Worm (Caenorhabditis elegans) whole organism, mixed stage, embryonic: ENCODE data around the gene Y69A2AR.23.

Experiments used
- M03D4.4 ChIP-seq: sonication (generic microtip); optimal IDR thresholded peaks from 2 replicates; lab custom pipeline; 2017; ENCODE audit warnings: mild to moderate bottlenecking, missing genetic modification characterization, missing compliant biosample characterization
- blmp-1 ChIP-seq: fragments of 150-350 bp; optimal IDR thresholded peaks from 2 replicates; lab custom pipeline; 2014; ENCODE audit warnings: missing biosample characterization, missing genetic modification characterization
- ceh-39 ChIP-seq: fragments of 150-350 bp; optimal IDR thresholded peaks from 2 replicates; lab custom pipeline; 2014; ENCODE audit warnings: missing biosample characterization, missing genetic modification characterization
- ceh-43 ChIP-seq: fragments of 200-800 bp; sonication (Bioruptor generic); optimal IDR thresholded peaks from 2 replicates; lab custom pipeline; 2018; ENCODE audit warnings: mild to moderate bottlenecking, missing genetic modification characterization, moderate library complexity, missing compliant biosample characterization
- ceh-83 ChIP-seq: fragments of 200-800 bp; sonication (Bioruptor generic); optimal IDR thresholded peaks from 2 replicates; lab custom pipeline; 2018; ENCODE audit warnings: mild to moderate bottlenecking, missing genetic modification characterization, missing compliant biosample characterization
- ces-1 ChIP-seq: fragments of 150-350 bp; optimal IDR thresholded peaks from 2 replicates; lab custom pipeline; 2014; ENCODE audit warnings: missing biosample characterization, missing genetic modification reagents, missing genetic modification characterization
- cnd-1 ChIP-seq: fragments of 200-800 bp; sonication (Bioruptor generic); optimal IDR thresholded peaks from 2 replicates; lab custom pipeline; 2018; ENCODE audit warnings: mild to moderate bottlenecking, missing genetic modification characterization, missing compliant biosample characterization
- elt-1 ChIP-seq: sonication (generic microtip); optimal IDR thresholded peaks from 2 replicates; lab custom pipeline; 2017; ENCODE audit warnings: missing genetic modification characterization, mild to moderate bottlenecking, missing compliant biosample characterization, antibody characterized with exemption, moderate library complexity, borderline replicate concordance; ENCODE audit not compliant: insufficient read depth
- elt-3 ChIP-seq: fragments of 150-350 bp; optimal IDR thresholded peaks from 2 replicates; lab custom pipeline; 2014; ENCODE audit warnings: missing biosample characterization, missing genetic modification characterization
- flh-1 ChIP-seq: fragments of 200-800 bp; sonication (Bioruptor generic); optimal IDR thresholded peaks from 2 replicates; lab custom pipeline; 2018; ENCODE audit warnings: mild to moderate bottlenecking, missing genetic modification characterization, moderate library complexity, missing compliant biosample characterization
- ham-2 ChIP-seq: fragments of 200-800 bp; sonication (Bioruptor generic); optimal IDR thresholded peaks from 2 replicates; lab custom pipeline; 2018; ENCODE audit warnings: mild to moderate bottlenecking, missing genetic modification characterization, missing compliant biosample characterization
- hlh-1 ChIP-seq: fragments of 150-350 bp; optimal IDR thresholded peaks from 2 replicates; lab custom pipeline; 2014; ENCODE audit warnings: missing biosample characterization, missing genetic modification reagents, missing genetic modification characterization
- lin-13 ChIP-seq: fragments of 150-350 bp; optimal IDR thresholded peaks from 2 replicates; lab custom pipeline; 2014; ENCODE audit warnings: missing biosample characterization, missing genetic modification characterization
- lin-32 ChIP-seq: fragments of 200-800 bp; sonication (Bioruptor generic); optimal IDR thresholded peaks from 2 replicates; lab custom pipeline; 2018; ENCODE audit warnings: mild to moderate bottlenecking, missing genetic modification characterization, missing compliant biosample characterization
- lsy-2 ChIP-seq: fragments of 150-350 bp; optimal IDR thresholded peaks from 2 replicates; lab custom pipeline; 2014; ENCODE audit warnings: missing biosample characterization, missing genetic modification characterization
- mab-5 ChIP-seq: fragments of 150-350 bp; optimal IDR thresholded peaks from 2 replicates; lab custom pipeline; 2014; ENCODE audit warnings: missing biosample characterization, missing genetic modification characterization
- mep-1 ChIP-seq: fragments of 150-350 bp; optimal IDR thresholded peaks from 2 replicates; lab custom pipeline; 2017; ENCODE audit warnings: missing biosample characterization, missing genetic modification reagents, missing genetic modification characterization, inconsistent platforms
- mls-2 ChIP-seq: sonication (generic microtip); optimal IDR thresholded peaks from 2 replicates; lab custom pipeline; 2016; ENCODE audit warnings: mild to moderate bottlenecking, missing genetic modification characterization, moderate library complexity, missing compliant biosample characterization
- nhr-12 ChIP-seq: fragments of 150-350 bp; optimal IDR thresholded peaks from 2 replicates; lab custom pipeline; 2014; ENCODE audit warnings: missing biosample characterization, missing genetic modification characterization
- nhr-237 ChIP-seq: fragments of 150-350 bp; optimal IDR thresholded peaks from 2 replicates; lab custom pipeline; 2014; ENCODE audit warnings: missing biosample characterization, missing genetic modification characterization
- nhr-28 ChIP-seq: fragments of 150-350 bp; optimal IDR thresholded peaks from 2 replicates; lab custom pipeline; 2014; ENCODE audit warnings: missing biosample characterization, missing genetic modification characterization
- nhr-76 ChIP-seq: sonication (generic microtip); optimal IDR thresholded peaks from 2 replicates; lab custom pipeline; 2017; ENCODE audit warnings: missing biosample characterization, missing genetic modification characterization
- pha-4 ChIP-seq: fragments of 150-350 bp; optimal IDR thresholded peaks from 2 replicates; lab custom pipeline; 2018; ENCODE audit warnings: missing biosample characterization, missing genetic modification reagents, missing genetic modification characterization
- sem-2 ChIP-seq: fragments of 200-800 bp; sonication (Bioruptor generic); optimal IDR thresholded peaks from 2 replicates; lab custom pipeline; 2018; ENCODE audit warnings: mild to moderate bottlenecking, missing genetic modification characterization, missing compliant biosample characterization
- snpc-4 ChIP-seq: fragments of 150-350 bp; optimal IDR thresholded peaks from 2 replicates; lab custom pipeline; 2014; ENCODE audit warnings: missing biosample characterization, missing genetic modification characterization
- sptf-1 ChIP-seq: sonication (generic microtip); optimal IDR thresholded peaks from 2 replicates; lab custom pipeline; 2017; ENCODE audit warnings: mild to moderate bottlenecking, missing genetic modification characterization, moderate library complexity, missing compliant biosample characterization
- tbx-8 ChIP-seq: fragments of 200-800 bp; sonication (Bioruptor generic); optimal IDR thresholded peaks from 2 replicates; lab custom pipeline; 2018; ENCODE audit warnings: mild to moderate bottlenecking, missing genetic modification characterization, moderate library complexity, missing compliant biosample characterization
- unc-120 ChIP-seq: sonication (generic microtip); optimal IDR thresholded peaks from 2 replicates; lab custom pipeline; 2017; ENCODE audit warnings: missing genetic modification characterization, missing compliant biosample characterization; ENCODE audit not compliant: poor library complexity, severe bottlenecking
- unc-39 ChIP-seq: fragments of 150-350 bp; optimal IDR thresholded peaks from 2 replicates; lab custom pipeline; 2014; ENCODE audit warnings: missing biosample characterization, missing genetic modification characterization
- unc-62 ChIP-seq: fragments of 150-350 bp; optimal IDR thresholded peaks from 2 replicates; lab custom pipeline; 2014; ENCODE audit warnings: missing biosample characterization, missing genetic modification reagents, missing genetic modification characterization
- zip-8 ChIP-seq: fragments of 150-350 bp; optimal IDR thresholded peaks from 2 replicates; lab custom pipeline; 2014; ENCODE audit warnings: missing biosample characterization, missing genetic modification characterization
- ztf-11 ChIP-seq: fragments of 150-350 bp; optimal IDR thresholded peaks from 2 replicates; lab custom pipeline; 2014; ENCODE audit warnings: missing biosample characterization, missing genetic modification characterization

Gene Y69A2AR.23

DNA sequence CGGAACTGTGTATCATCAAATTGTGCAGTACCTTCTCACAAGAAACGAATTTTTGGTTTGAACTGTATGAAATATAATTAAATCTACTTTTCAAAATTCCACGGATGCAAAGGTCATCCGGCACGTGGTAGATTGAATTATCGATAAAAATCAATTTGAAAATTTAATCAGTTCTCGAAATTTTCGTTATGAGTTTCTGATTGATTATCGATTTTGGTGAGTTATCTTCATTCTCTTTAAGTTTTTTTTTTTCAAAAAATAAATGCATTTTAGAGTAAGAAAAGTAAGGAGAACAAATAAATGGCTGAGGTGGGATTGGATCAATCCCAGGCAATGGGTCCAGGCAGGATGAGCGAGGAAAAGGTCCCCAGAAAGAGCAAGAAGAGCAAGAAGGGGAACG, 45.9 kb upstream of the Y69A2AR.23 start, which contains the start of gene Y69A2AR.47:
TSS of gene Y69A2AR.47 (plus strand) at position 301 of the 400 bp plus-strand sequence.
- no peak for TF ChIP-seq unc-120 (tag; lab: Kevin White, UChicago)
- TF ChIP-seq mab-5: no peak
- no peak for TF ChIP-seq lin-32 (GFP tag; lab: Kevin White, UChicago)
- no peak for TF ChIP-seq M03D4.4 (tag; lab: Kevin White, UChicago)
- no peak for TF ChIP-seq nhr-28 (tag; lab: Kevin White, UChicago)
- TF ChIP-seq nhr-76: no peak
- TF ChIP-seq flh-1 (GFP tag; lab: Kevin White, UChicago): no peak

- TF ChIP-seq ces-1 (no peak), nhr-12 (tag; lab: Kevin White, UChicago) (no peak), lsy-2 (no peak), nhr-237 (tag; lab: Kevin White, UChicago) (no peak), elt-1 (tag; lab: Kevin White, UChicago) (no peak), lin-32 (GFP tag; lab: Kevin White, UChicago) (no peak), tbx-8 (no peak), zip-8 (tag; lab: Kevin White, UChicago) (no peak), blmp-1 (no peak), sem-2 (no peak), pha-4 (tag; lab: Kevin White, UChicago) (no peak), nhr-28 (tag; lab: Kevin White, UChicago) (no peak), unc-62 (GFP tag; lab: Kevin White, UChicago) (no peak), unc-39 (tag; lab: Kevin White, UChicago) (no peak), mls-2 (tag; lab: Kevin White, UChicago) (no peak), mab-5 (no peak)
Measured at ce11 chrIV:2581483-2581882, 30.0 kb upstream of the Y69A2AR.23 start, which contains the start of gene nhr-242. Gene nhr-242 (minus strand): TSS chrIV:2581583.

DNA sequence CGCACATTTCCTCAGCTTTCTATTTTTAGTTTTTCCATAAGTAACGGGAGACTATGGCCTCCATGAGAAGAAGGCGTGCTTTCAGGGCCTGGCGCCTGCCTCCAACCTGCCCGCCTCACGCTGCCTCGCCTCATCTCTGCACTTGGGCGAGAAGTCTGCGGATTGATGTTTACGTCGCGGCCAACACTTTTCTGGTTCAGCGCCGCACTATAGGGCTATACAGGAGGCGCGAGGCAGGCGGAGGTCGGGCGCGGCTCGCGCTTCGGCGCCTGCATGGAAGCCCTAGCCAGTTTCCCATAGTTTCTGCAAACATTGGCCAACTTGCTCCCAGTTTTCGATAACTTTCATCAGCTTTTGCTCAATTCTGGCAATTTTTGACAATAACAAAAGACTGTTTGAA, 21.6 kb upstream of the Y69A2AR.23 start:
- TF ChIP-seq sptf-1 (tag; lab: Kevin White, UChicago): no peak
- TF ChIP-seq, all 35 proteins: peak for 0

DNA sequence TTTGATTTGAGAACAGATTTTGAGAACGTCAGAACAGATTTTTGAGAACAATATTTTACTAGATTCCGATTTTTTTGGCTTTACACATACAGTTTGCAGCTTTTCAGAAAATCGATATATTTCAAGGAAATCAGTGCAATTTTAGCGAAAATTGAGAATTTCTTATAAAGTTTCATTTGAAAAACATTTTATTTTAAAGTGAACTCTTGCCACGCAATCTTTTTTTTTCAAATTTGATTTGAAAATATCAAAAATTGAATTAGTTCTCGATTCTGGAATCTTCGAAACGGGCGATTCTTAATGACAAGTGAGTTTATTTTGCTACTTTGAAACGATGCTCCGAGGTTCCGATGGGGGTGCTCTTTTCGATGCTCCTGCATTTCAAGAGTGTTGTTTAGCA, 20.6 kb upstream of the Y69A2AR.23 start, which contains the start of gene Y69A2AR.51:
TSS of gene Y69A2AR.51 (plus strand) at position 301 of the 400 bp plus-strand sequence.
- TF ChIP-seq ces-1 (no peak), nhr-76 (no peak), pha-4 (tag; lab: Kevin White, UChicago) (no peak), lin-13 (tag; lab: Kevin White, UChicago) (no peak), ztf-11 (no peak), cnd-1 (tag; lab: Kevin White, UChicago) (no peak), unc-62 (GFP tag; lab: Kevin White, UChicago) (no peak), ceh-39 (tag; lab: Kevin White, UChicago) (no peak), ceh-43 (no peak), sem-2 (no peak)

DNA sequence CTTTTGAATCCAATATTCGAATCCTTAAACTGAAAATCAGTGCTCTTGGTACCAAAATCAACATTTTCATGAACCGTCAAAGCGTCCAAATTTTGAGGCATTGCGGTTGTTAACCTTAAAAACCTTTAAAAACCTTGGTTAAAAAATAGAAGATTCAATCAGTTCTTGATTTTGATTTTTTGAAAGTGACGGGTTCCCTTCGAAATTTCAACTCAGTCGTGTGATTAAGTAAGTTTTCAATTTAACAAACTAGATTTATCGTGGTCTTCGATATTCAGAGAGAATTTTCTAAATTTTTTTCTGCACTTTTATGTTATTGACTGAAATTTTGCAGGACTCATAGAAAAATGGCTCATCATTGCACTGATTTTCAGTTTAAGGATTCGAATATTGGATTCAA, 16.8 kb upstream of the Y69A2AR.23 start, which contains the start of the genes Y69A2AR.25 and Y69A2AR.12:
TSS of gene Y69A2AR.25 (minus strand) at position 101 of the 400 bp plus-strand sequence.
TSS of gene Y69A2AR.12 (plus strand) at position 348 of the 400 bp plus-strand sequence.
- TF ChIP-seq mab-5 (no peak), ceh-83 (GFP tag; lab: Kevin White, UChicago) (no peak), mep-1 (tag; lab: Kevin White, UChicago) (no peak), ham-2 (no peak), elt-3 (tag; lab: Kevin White, UChicago) (no peak), unc-120 (tag; lab: Kevin White, UChicago) (no peak), lsy-2 (no peak), M03D4.4 (tag; lab: Kevin White, UChicago) (no peak), flh-1 (GFP tag; lab: Kevin White, UChicago) (no peak), snpc-4 (tag; lab: Kevin White, UChicago) (no peak), unc-62 (GFP tag; lab: Kevin White, UChicago) (no peak)

- no peak for TF ChIP-seq snpc-4 (tag; lab: Kevin White, UChicago)
- no peak for TF ChIP-seq nhr-237 (tag; lab: Kevin White, UChicago)
- TF ChIP-seq blmp-1: no peak
- no peak for TF ChIP-seq elt-1 (tag; lab: Kevin White, UChicago)
- no peak for TF ChIP-seq mls-2 (tag; lab: Kevin White, UChicago)
- no peak for TF ChIP-seq hlh-1
- TF ChIP-seq nhr-76: no peak
- no peak for TF ChIP-seq sptf-1 (tag; lab: Kevin White, UChicago)
- TF ChIP-seq ces-1: no peak
Measured at ce11 chrIV:2563969-2564368, 12.5 kb upstream of the Y69A2AR.23 start, which contains the start of gene Y69A2AR.24. Gene Y69A2AR.24 (minus strand): TSS chrIV:2564069.
